Worm (Caenorhabditis elegans) whole organism, young adult: Measurements from ENCODE around the gene irld-20.

ENCODE experiments used
- F39B2.1 ChIP-seq: fragments of 200-800 bp; sonication (Bioruptor generic); IDR thresholded peaks from 2 replicates; pipeline ENCODE4 v1.3.6; 2022; ENCODE audit warnings: missing genetic modification reagents, missing genetic modification characterization, missing compliant biosample characterization
- attf-6 ChIP-seq: fragments of 200-800 bp; sonication (Bioruptor generic); IDR thresholded peaks from 2 replicates; pipeline ENCODE4 v1.3.6; 2022; ENCODE audit warnings: missing genetic modification reagents, missing genetic modification characterization, missing compliant biosample characterization
- ceh-79 ChIP-seq: sonication (generic microtip); optimal IDR thresholded peaks from 2 replicates; lab custom pipeline; 2017; ENCODE audit warnings: mild to moderate bottlenecking, missing genetic modification characterization, missing compliant biosample characterization
- dpl-1 ChIP-seq: fragments of 150-350 bp; optimal IDR thresholded peaks from 2 replicates; lab custom pipeline; 2014; ENCODE audit warnings: missing biosample characterization, missing genetic modification reagents, missing genetic modification characterization
- efl-1 ChIP-seq: fragments of 150-350 bp; optimal IDR thresholded peaks from 2 replicates; lab custom pipeline; 2014; ENCODE audit warnings: missing biosample characterization, missing genetic modification reagents, missing genetic modification characterization
- ets-4 ChIP-seq: fragments of 200-800 bp; sonication (Bioruptor generic); optimal IDR thresholded peaks from 2 replicates; lab custom pipeline; 2018; ENCODE audit warnings: mild to moderate bottlenecking, missing genetic modification characterization, missing compliant biosample characterization
- rec-8 ChIP-seq, 2 experiments: sonication (generic microtip); optimal IDR thresholded peaks; 2 replicates each; lab custom pipeline; 2016; ENCODE audit warnings: mild to moderate bottlenecking in 2 of 2, missing genetic modification characterization in 2 of 2, missing genetic modification reagents in 2 of 2, missing genotype in 2 of 2, missing biosample characterization in 1 of 2, missing compliant biosample characterization in 1 of 2, moderate library complexity in 1 of 2
- sdz-38 ChIP-seq: sonication (generic microtip); optimal IDR thresholded peaks from 2 replicates; lab custom pipeline; 2016; ENCODE audit warnings: missing genotype, missing genetic modification characterization, missing compliant biosample characterization
- snpc-3.4 ChIP-seq: sonication (generic microtip); optimal IDR thresholded peaks from 2 replicates; lab custom pipeline; 2017; ENCODE audit warnings: missing genetic modification characterization, mild to moderate bottlenecking, missing compliant biosample characterization, antibody characterized with exemption, moderate library complexity, missing genotype, missing genetic modification reagents

DNA sequence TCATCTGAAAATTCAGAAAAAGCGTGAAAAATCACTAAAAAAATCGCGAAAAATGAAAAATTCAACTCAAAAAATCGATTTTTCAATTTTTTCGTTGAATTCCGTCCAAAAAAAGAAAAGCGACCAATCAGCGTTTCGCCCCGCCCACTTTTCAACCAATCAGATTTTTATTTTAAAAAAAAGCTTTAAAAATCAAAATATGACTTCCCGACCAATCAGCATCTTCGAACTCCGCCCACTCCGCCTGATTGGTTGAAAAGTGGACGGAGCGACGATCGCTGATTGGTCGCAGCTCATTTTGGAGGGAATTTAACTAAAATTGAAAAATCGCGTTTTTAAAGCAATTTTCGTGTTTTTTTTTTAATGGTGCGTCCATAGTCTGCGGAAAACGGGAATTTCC, 48.5 kb upstream of the irld-20 start:
- no peak for TF ChIP-seq F39B2.1 (GFP tag; lab: Robert Waterston, UW)
- no peak for TF ChIP-seq sdz-38 (tag; lab: Kevin White, UChicago)
- no peak for TF ChIP-seq efl-1 (GFP tag; lab: Kevin White, UChicago)
- TF ChIP-seq ets-4 (GFP tag; lab: Kevin White, UChicago): no peak
- TF ChIP-seq rec-8 (tag; optimal IDR thresholded peaks at IDR 0.05; lab: Kevin White, UChicago): no peak
- TF ChIP-seq attf-6: no peak
- TF ChIP-seq ceh-79 (tag; lab: Kevin White, UChicago): no peak
- no peak for TF ChIP-seq snpc-3.4 (tag; lab: Kevin White, UChicago)
- TF ChIP-seq dpl-1 (GFP tag; lab: Kevin White, UChicago): no peak
